Worm (Caenorhabditis elegans): ENCODE data around the gene Y48C3A.14.

Gene Y48C3A.14

ce11 chrII:13424242-13424641 lies 34.7 kb downstream of the Y48C3A.14 start, which contains the start of gene Y48E1C.2:
Y48E1C.2 (plus strand) TSS chrII:13424542.
- no peak for TF ChIP-seq lin-39 (tag; optimal IDR thresholded peaks at IDR 0.05)
- no peak for TF ChIP-seq unc-30 (tag; optimal IDR thresholded peaks at IDR 0.05)
- no peak for TF ChIP-seq ztf-4 (tag; optimal IDR thresholded peaks at IDR 0.05)
- no peak for TF ChIP-seq efl-3 (GFP tag; optimal IDR thresholded peaks at IDR 0.05)
- no peak for TF ChIP-seq ceh-88 (GFP tag; IDR thresholded peaks at IDR 0.05)
- TF ChIP-seq dsc-1 (tag; optimal IDR thresholded peaks at IDR 0.05): no peak
- no peak for TF ChIP-seq C34B4.2 (tag; optimal IDR thresholded peaks at IDR 0.05)
- TF ChIP-seq unc-130 (tag; optimal IDR thresholded peaks at IDR 0.05): no peak
- TF ChIP-seq nhr-77 (tag; optimal IDR thresholded peaks at IDR 0.05): no peak
- no peak for TF ChIP-seq ceh-82 (tag; optimal IDR thresholded peaks at IDR 0.05)
- no peak for TF ChIP-seq xbp-1 (tag; optimal IDR thresholded peaks at IDR 0.05)

DNA sequence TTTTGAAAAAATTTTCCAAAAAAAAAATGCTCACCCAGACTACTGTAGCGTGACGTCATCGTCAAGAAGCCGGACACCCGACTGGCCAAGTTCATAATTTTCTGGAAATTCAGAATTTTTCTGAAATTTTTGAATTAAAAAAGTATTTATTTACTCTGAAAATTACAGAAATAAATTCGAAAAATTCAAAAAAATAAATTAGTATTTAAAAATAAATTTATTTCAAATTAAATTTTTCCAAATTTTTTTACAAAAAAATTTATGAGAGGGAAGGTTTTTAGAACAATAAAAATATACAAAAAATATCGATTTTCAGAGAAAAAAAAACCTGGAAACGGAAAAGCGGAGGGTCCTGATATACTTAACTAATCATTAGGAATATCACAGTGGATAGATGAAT lies 47.2 kb downstream of the Y48C3A.14 start, which contains the start of gene Y48E1C.4:
Gene Y48E1C.4, minus strand, starts transcription at position 101 of the 400 bp plus-strand sequence.
- TF ChIP-seq egl-27 (tag; optimal IDR thresholded peaks at IDR 0.05) (no peak), dsc-1 (tag; optimal IDR thresholded peaks at IDR 0.05) (no peak), ama-1 (optimal IDR thresholded peaks at IDR 0.05) (no peak), ztf-4 (tag; optimal IDR thresholded peaks at IDR 0.05) (no peak), pqm-1 (tag; optimal IDR thresholded peaks at IDR 0.05) (no peak), ets-5 (GFP tag; IDR thresholded peaks at IDR 0.05) (no peak), lin-35 (GFP tag; optimal IDR thresholded peaks at IDR 0.05) (no peak), grh-1 (GFP tag; IDR thresholded peaks at IDR 0.05) (no peak), sox-4 (tag; optimal IDR thresholded peaks at IDR 0.05) (no peak), skn-1 (tag; optimal IDR thresholded peaks at IDR 0.05) (no peak), fos-1 (tag; optimal IDR thresholded peaks at IDR 0.05) (no peak), lin-39 (tag; optimal IDR thresholded peaks at IDR 0.05) (no peak), elt-2 (tag; optimal IDR thresholded peaks at IDR 0.05) (no peak), fkh-8 (tag; optimal IDR thresholded peaks at IDR 0.05) (no peak)

ce11 chrII:13444307-13444706 lies 54.7 kb downstream of the Y48C3A.14 start:
- TF ChIP-seq nhr-76 (tag; optimal IDR thresholded peaks at IDR 0.05) (no peak), nhr-85 (tag) (no peak), C16A3.4 (tag; optimal IDR thresholded peaks at IDR 0.05) (no peak), elt-2 (tag; optimal IDR thresholded peaks at IDR 0.05) (no peak), ets-5 (GFP tag; IDR thresholded peaks at IDR 0.05) (no peak), nhr-84 (tag; optimal IDR thresholded peaks at IDR 0.05) (no peak), unc-86 (tag; optimal IDR thresholded peaks at IDR 0.05) (no peak), fkh-8 (tag; optimal IDR thresholded peaks at IDR 0.05) (no peak), swsn-7 (tag; optimal IDR thresholded peaks at IDR 0.05) (no peak), egl-27 (tag; optimal IDR thresholded peaks at IDR 0.05) (no peak), nhr-19 (GFP tag; conservative IDR thresholded peaks at IDR 0.05) (no peak), blmp-1 (tag; optimal IDR thresholded peaks at IDR 0.05) (no peak), pax-3 (tag; optimal IDR thresholded peaks at IDR 0.05) (no peak), F16B12.6 (tag; optimal IDR thresholded peaks at IDR 0.05) (no peak), xbp-1 (tag; optimal IDR thresholded peaks at IDR 0.05) (no peak), nhr-47 (tag; optimal IDR thresholded peaks at IDR 0.05) (no peak), ceh-63 (GFP tag; optimal IDR thresholded peaks at IDR 0.05) (no peak), sptf-1 (tag; optimal IDR thresholded peaks at IDR 0.05) (no peak)

- peak; percentile 58 for TF ChIP-seq nhr-85 (tag)
- no peak for TF ChIP-seq sox-4 (tag; optimal IDR thresholded peaks at IDR 0.05)
These were observed 57.0 kb downstream of the Y48C3A.14 start for ce11 chrII:13446597-13446996.

- TF ChIP-seq elt-2 (tag; optimal IDR thresholded peaks at IDR 0.05) (no peak), efl-1 (optimal IDR thresholded peaks at IDR 0.05) (no peak), efl-1 (GFP tag; optimal IDR thresholded peaks at IDR 0.05 in 1 of 2) (peak in 1 of 2 experiments; percentile 55)
These were observed 57.6 kb downstream of the Y48C3A.14 start, which contains the start of gene tbc-14 for ce11 chrII:13447166-13447643. tbc-14 (minus strand) TSS chrII:13447593.

All from whole organism, L1 larva.